Worm (Caenorhabditis elegans) whole organism, L2 larva: Measurements from ENCODE around the gene nep-15.

Source experiments
- R02D3.7 ChIP-seq: fragments of 150-350 bp; optimal IDR thresholded peaks from 2 replicates; lab custom pipeline; 2014; ENCODE audit warnings: missing biosample characterization, missing genetic modification characterization
- mdl-1 ChIP-seq, 2 experiments: fragments of 150-350 bp in 1 of 2; sonication (generic microtip) in 1 of 2; optimal IDR thresholded peaks; 2 replicates each; lab custom pipeline; 2017; ENCODE audit warnings: missing biosample characterization in 2 of 2, missing genetic modification characterization in 2 of 2
- nhr-10 ChIP-seq: sonication (generic microtip); optimal IDR thresholded peaks from 2 replicates; lab custom pipeline; 2017; ENCODE audit warnings: missing biosample characterization, missing genetic modification characterization
- nhr-25 ChIP-seq: fragments of 150-350 bp; sonication (generic microtip); optimal IDR thresholded peaks from 3 replicates; lab custom pipeline; 2014; ENCODE audit warnings: missing biosample characterization, missing genetic modification characterization
- unc-39 ChIP-seq: fragments of 150-350 bp; optimal IDR thresholded peaks from 2 replicates; lab custom pipeline; 2014; ENCODE audit warnings: missing biosample characterization, missing genetic modification characterization
- zag-1 ChIP-seq: fragments of 150-350 bp; optimal IDR thresholded peaks from 2 replicates; lab custom pipeline; 2014; ENCODE audit warnings: missing biosample characterization, missing genetic modification characterization

DNA sequence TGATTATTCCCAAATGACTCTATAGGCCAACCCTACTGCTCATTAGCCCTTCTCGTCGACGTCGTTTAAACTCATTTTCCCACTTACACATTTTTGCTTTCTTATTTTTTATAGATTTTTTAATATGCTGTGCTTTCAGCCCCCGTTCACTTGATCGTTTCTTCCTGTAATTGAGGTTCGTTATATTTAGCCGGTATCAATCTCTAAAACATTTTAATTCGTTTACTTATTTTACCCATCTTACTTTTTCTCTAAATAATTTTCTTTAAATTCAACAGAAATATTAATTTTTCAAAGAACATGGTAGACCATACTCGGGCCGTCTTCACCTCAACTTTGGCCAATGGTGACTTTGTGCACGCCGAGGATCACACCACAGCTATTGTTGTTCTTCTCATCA is 30.3 kb upstream of the nep-15 start, which contains the start of gene F55E10.1:
- no peak for TF ChIP-seq R02D3.7 (tag; lab: Kevin White, UChicago)
- no peak for TF ChIP-seq nhr-25 (tag; lab: Kevin White, UChicago)
- no peak for TF ChIP-seq mdl-1 (tag; optimal IDR thresholded peaks at IDR 0.05; lab: Kevin White, UChicago)
- no peak for TF ChIP-seq zag-1 (tag; lab: Kevin White, UChicago)
- TF ChIP-seq nhr-10 (tag; lab: Kevin White, UChicago): no peak
- no peak for TF ChIP-seq unc-39 (tag; lab: Kevin White, UChicago)
